Worm (Caenorhabditis elegans) whole organism, late embryonic: ENCODE data around the gene cogc-4.

Experiments
- C08G9.2 ChIP-seq: sonication (generic microtip); optimal IDR thresholded peaks from 2 replicates; lab custom pipeline; 2016; ENCODE audit warnings: mild to moderate bottlenecking, missing genetic modification characterization, moderate library complexity, missing compliant biosample characterization
- C38D4.7 ChIP-seq: fragments of 200-800 bp; sonication (Bioruptor generic); optimal IDR thresholded peaks from 2 replicates; lab custom pipeline; 2018; ENCODE audit warnings: mild to moderate bottlenecking, missing genetic modification characterization, moderate library complexity, missing compliant biosample characterization
- F13H6.1 ChIP-seq: sonication (generic microtip); optimal IDR thresholded peaks from 2 replicates; lab custom pipeline; 2016; ENCODE audit warnings: missing genetic modification characterization, missing compliant biosample characterization
- K09A11.1 ChIP-seq: sonication (generic microtip); optimal IDR thresholded peaks from 2 replicates; lab custom pipeline; 2017; ENCODE audit warnings: antibody characterized with exemption, mild to moderate bottlenecking, missing genetic modification characterization, missing compliant biosample characterization; ENCODE audit not compliant: insufficient read depth
- T23F11.4 ChIP-seq: fragments of 200-800 bp; sonication (Bioruptor generic); optimal IDR thresholded peaks from 2 replicates; lab custom pipeline; 2018; ENCODE audit warnings: mild to moderate bottlenecking, missing genetic modification characterization, missing compliant biosample characterization
- Y22D7AL.16 ChIP-seq: sonication (generic microtip); optimal IDR thresholded peaks from 2 replicates; lab custom pipeline; 2016; ENCODE audit warnings: missing genetic modification characterization, missing compliant biosample characterization
- ahr-1 ChIP-seq: sonication (generic microtip); optimal IDR thresholded peaks from 2 replicates; lab custom pipeline; 2016; ENCODE audit warnings: missing genetic modification characterization, missing compliant biosample characterization
- ama-1 ChIP-seq: fragments of 150-350 bp; optimal IDR thresholded peaks from 2 replicates; lab custom pipeline; 2014
- ceh-18 ChIP-seq: sonication (generic microtip); optimal IDR thresholded peaks from 2 replicates; lab custom pipeline; 2016; ENCODE audit warnings: missing genetic modification characterization, missing compliant biosample characterization
- ceh-2 ChIP-seq: sonication (generic microtip); optimal IDR thresholded peaks from 2 replicates; lab custom pipeline; 2016; ENCODE audit warnings: missing genotype, missing genetic modification characterization, missing compliant biosample characterization
- ceh-22 ChIP-seq: sonication (generic microtip); optimal IDR thresholded peaks from 2 replicates; lab custom pipeline; 2017; ENCODE audit warnings: missing biosample characterization, missing genetic modification characterization
- ceh-24 ChIP-seq: sonication (generic microtip); optimal IDR thresholded peaks from 2 replicates; lab custom pipeline; 2016; ENCODE audit warnings: mild to moderate bottlenecking, missing genetic modification characterization, missing compliant biosample characterization
- ceh-31 ChIP-seq: sonication (generic microtip); optimal IDR thresholded peaks from 2 replicates; lab custom pipeline; 2016; ENCODE audit warnings: missing genetic modification characterization, missing compliant biosample characterization
- ceh-34 ChIP-seq: sonication (generic microtip); optimal IDR thresholded peaks from 2 replicates; lab custom pipeline; 2016; ENCODE audit warnings: mild to moderate bottlenecking, missing genetic modification characterization, missing compliant biosample characterization
- ceh-45 ChIP-seq: fragments of 200-800 bp; sonication (Bioruptor generic); IDR thresholded peaks from 2 replicates; pipeline ENCODE4 v1.3.6; 2022; ENCODE audit warnings: missing genetic modification reagents, missing genetic modification characterization, missing compliant biosample characterization
- ceh-6 ChIP-seq: fragments of 200-800 bp; sonication (Bioruptor generic); optimal IDR thresholded peaks from 2 replicates; lab custom pipeline; 2018; ENCODE audit warnings: mild to moderate bottlenecking, missing genetic modification characterization, missing compliant biosample characterization
- che-1 ChIP-seq: sonication (generic microtip); optimal IDR thresholded peaks from 2 replicates; lab custom pipeline; 2016; ENCODE audit warnings: mild to moderate bottlenecking, missing genetic modification characterization, missing compliant biosample characterization
- dve-1 ChIP-seq: sonication (generic microtip); optimal IDR thresholded peaks from 2 replicates; lab custom pipeline; 2017; ENCODE audit warnings: antibody characterized with exemption, mild to moderate bottlenecking, missing genetic modification characterization, missing compliant biosample characterization
- elt-4 ChIP-seq: sonication (generic microtip); optimal IDR thresholded peaks from 2 replicates; lab custom pipeline; 2016; ENCODE audit warnings: missing genetic modification characterization, missing compliant biosample characterization
- ets-4 ChIP-seq: sonication (generic microtip); optimal IDR thresholded peaks from 2 replicates; lab custom pipeline; 2016; ENCODE audit warnings: missing genetic modification characterization, missing compliant biosample characterization
- fkh-10 ChIP-seq: fragments of 150-350 bp; optimal IDR thresholded peaks from 2 replicates; lab custom pipeline; 2014; ENCODE audit warnings: missing biosample characterization, missing genetic modification reagents, missing genetic modification characterization
- hlh-13 ChIP-seq: fragments of 200-800 bp; sonication (Bioruptor generic); optimal IDR thresholded peaks from 2 replicates; lab custom pipeline; 2018; ENCODE audit warnings: mild to moderate bottlenecking, missing genetic modification characterization, missing compliant biosample characterization
- hlh-30 ChIP-seq: sonication (generic microtip); optimal IDR thresholded peaks from 2 replicates; lab custom pipeline; 2017; ENCODE audit warnings: antibody characterized with exemption, missing genetic modification characterization, missing compliant biosample characterization; ENCODE audit not compliant: insufficient read depth
- hlh-6 ChIP-seq: sonication (generic microtip); optimal IDR thresholded peaks from 2 replicates; lab custom pipeline; 2016; ENCODE audit warnings: missing genotype, missing genetic modification characterization, missing compliant biosample characterization
- lin-11 ChIP-seq: fragments of 200-800 bp; sonication (Bioruptor generic); optimal IDR thresholded peaks from 2 replicates; lab custom pipeline; 2018; ENCODE audit warnings: mild to moderate bottlenecking, missing genetic modification characterization, missing compliant biosample characterization
- nhr-11 ChIP-seq: fragments of 150-350 bp; optimal IDR thresholded peaks from 2 replicates; lab custom pipeline; 2014; ENCODE audit warnings: missing biosample characterization, missing genetic modification characterization
- npax-4 ChIP-seq: sonication (generic microtip); optimal IDR thresholded peaks from 2 replicates; lab custom pipeline; 2016; ENCODE audit warnings: missing genetic modification characterization, missing compliant biosample characterization
- pag-3 ChIP-seq: sonication (generic microtip); optimal IDR thresholded peaks from 2 replicates; lab custom pipeline; 2016; ENCODE audit warnings: missing compliant biosample characterization, missing genetic modification characterization, borderline replicate concordance
- pat-9 ChIP-seq: fragments of 200-800 bp; sonication (Bioruptor generic); optimal IDR thresholded peaks from 2 replicates; lab custom pipeline; 2018; ENCODE audit warnings: mild to moderate bottlenecking, missing genetic modification characterization, moderate library complexity, missing compliant biosample characterization
- pha-4 ChIP-seq: fragments of 150-350 bp; optimal IDR thresholded peaks from 2 replicates; lab custom pipeline; 2018; ENCODE audit warnings: missing biosample characterization, missing genetic modification reagents, missing genetic modification characterization
- pros-1 ChIP-seq: fragments of 150-350 bp; optimal IDR thresholded peaks from 2 replicates; lab custom pipeline; 2014; ENCODE audit warnings: missing biosample characterization, missing genetic modification reagents, missing genetic modification characterization
- sdc-2 ChIP-seq: sonication (generic microtip); optimal IDR thresholded peaks from 2 replicates; lab custom pipeline; 2016; ENCODE audit warnings: missing genotype, missing genetic modification characterization, missing compliant biosample characterization
- tbx-7 ChIP-seq: sonication (generic microtip); optimal IDR thresholded peaks from 2 replicates; lab custom pipeline; 2016; ENCODE audit warnings: missing genotype, missing genetic modification characterization, missing compliant biosample characterization
- unc-42 ChIP-seq: sonication (generic microtip); optimal IDR thresholded peaks from 2 replicates; lab custom pipeline; 2016; ENCODE audit warnings: missing genotype, missing genetic modification characterization, missing compliant biosample characterization
- unc-55 ChIP-seq: sonication (generic microtip); optimal IDR thresholded peaks from 2 replicates; lab custom pipeline; 2017; ENCODE audit warnings: missing biosample characterization, missing genetic modification reagents, missing genetic modification characterization
- zip-5 ChIP-seq: sonication (generic microtip); optimal IDR thresholded peaks from 2 replicates; lab custom pipeline; 2016; ENCODE audit warnings: missing genetic modification characterization, missing compliant biosample characterization
- ztf-16 ChIP-seq: sonication (generic microtip); optimal IDR thresholded peaks from 2 replicates; lab custom pipeline; 2017; ENCODE audit warnings: missing genetic modification characterization, missing compliant biosample characterization

Gene cogc-4

DNA sequence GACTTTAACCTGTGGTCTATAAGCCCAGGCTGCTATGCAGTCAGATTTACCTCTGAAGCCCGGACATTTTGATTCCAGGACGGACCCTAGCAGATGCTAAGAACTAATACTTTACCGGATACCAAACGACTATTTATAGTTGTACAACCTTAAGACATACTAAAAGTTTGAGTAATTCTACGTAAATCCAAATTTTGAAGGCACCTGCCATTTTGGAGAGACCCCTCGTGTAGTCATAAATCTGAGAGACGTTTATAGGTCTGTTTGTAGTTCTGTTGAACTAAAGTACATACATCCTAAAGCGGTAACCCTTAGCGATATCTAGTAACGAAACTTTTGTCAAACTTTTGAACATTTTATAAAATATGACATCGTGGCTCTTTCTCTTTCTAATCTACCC is 4.8 kb upstream of the cogc-4 start, which contains the start of gene F54D12.2:
Gene F54D12.2, plus strand, starts transcription at position 301 of the 400 bp plus-strand sequence.
- TF ChIP-seq sdc-2 (tag; lab: Kevin White, UChicago): no peak
- TF ChIP-seq ama-1 (lab: Kevin White, UChicago): no peak
- TF ChIP-seq K09A11.1 (tag; lab: Kevin White, UChicago): no peak
- no peak for TF ChIP-seq ztf-16
- TF ChIP-seq ceh-34 (tag; lab: Kevin White, UChicago): no peak
- no peak for TF ChIP-seq tbx-7 (tag; lab: Kevin White, UChicago)
- TF ChIP-seq hlh-13 (GFP tag; lab: Kevin White, UChicago): no peak
- TF ChIP-seq fkh-10: no peak
- no peak for TF ChIP-seq ceh-31 (tag; lab: Kevin White, UChicago)
- no peak for TF ChIP-seq pros-1 (tag; lab: Kevin White, UChicago)
- TF ChIP-seq Y22D7AL.16 (tag; lab: Kevin White, UChicago): no peak
- no peak for TF ChIP-seq unc-55 (GFP tag; lab: Kevin White, UChicago)
- no peak for TF ChIP-seq ets-4 (tag; lab: Kevin White, UChicago)
- TF ChIP-seq npax-4 (tag; lab: Kevin White, UChicago): no peak
- TF ChIP-seq pat-9 (tag; lab: Kevin White, UChicago): no peak
- no peak for TF ChIP-seq ceh-22 (tag; lab: Kevin White, UChicago)
- TF ChIP-seq F13H6.1 (tag; lab: Kevin White, UChicago): no peak

DNA sequence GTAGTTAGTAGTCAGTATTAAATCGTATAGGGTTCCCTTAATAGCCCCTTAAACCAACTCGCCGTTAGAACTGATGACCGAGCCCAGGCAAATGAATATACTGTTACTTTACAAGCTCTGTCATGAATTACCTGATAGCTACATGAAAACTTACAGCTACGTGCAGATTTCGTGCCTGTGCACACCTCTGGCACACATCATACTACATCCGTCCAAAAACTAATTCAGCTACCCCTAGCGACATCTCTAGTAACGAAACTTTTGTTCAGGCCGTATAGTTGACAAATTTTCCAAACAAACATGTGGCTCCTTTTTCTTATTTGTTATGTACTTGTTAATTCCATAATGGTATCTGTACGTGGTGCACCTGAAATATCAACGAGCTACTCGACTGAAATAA is 3.1 kb upstream of the cogc-4 start, which contains the start of gene F54D12.1:
Gene F54D12.1, plus strand, starts transcription at position 301 of the 400 bp plus-strand sequence.
- TF ChIP-seq ceh-24: no peak
- no peak for TF ChIP-seq fkh-10
- no peak for TF ChIP-seq elt-4
- no peak for TF ChIP-seq pag-3 (tag; lab: Kevin White, UChicago)
- TF ChIP-seq T23F11.4 (GFP tag; lab: Kevin White, UChicago): no peak
- TF ChIP-seq ama-1 (lab: Kevin White, UChicago): no peak

DNA sequence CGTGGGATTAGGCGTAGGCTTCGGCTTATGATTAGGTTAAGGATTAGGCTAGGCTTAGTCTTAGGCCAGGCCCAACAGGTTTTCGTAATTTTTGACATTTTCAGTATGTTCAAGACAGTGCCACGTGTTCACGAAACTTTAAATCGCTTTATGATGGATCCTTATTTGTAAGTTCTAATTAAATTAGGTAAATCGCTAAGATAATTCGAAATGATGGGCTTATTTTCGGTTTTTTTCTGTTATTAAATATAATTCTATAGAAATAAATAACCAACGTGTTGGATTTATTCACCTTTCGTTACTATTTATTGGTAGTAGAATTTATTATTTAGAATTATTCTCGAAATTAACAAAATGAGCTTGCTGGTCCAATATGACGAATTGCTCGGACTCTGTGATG is 1.8 kb upstream of the cogc-4 start, which contains the start of gene Y51H7C.8:
Gene Y51H7C.8, plus strand, starts transcription at position 301 of the 400 bp plus-strand sequence.
- TF ChIP-seq T23F11.4 (GFP tag; lab: Kevin White, UChicago): no peak
- TF ChIP-seq sdc-2 (tag; lab: Kevin White, UChicago): no peak
- no peak for TF ChIP-seq hlh-6 (tag; lab: Kevin White, UChicago)
- no peak for TF ChIP-seq che-1
- TF ChIP-seq ceh-22 (tag; lab: Kevin White, UChicago): no peak
- TF ChIP-seq ama-1 (lab: Kevin White, UChicago): no peak
- TF ChIP-seq ceh-2 (tag; lab: Kevin White, UChicago): no peak
- TF ChIP-seq hlh-13 (GFP tag; lab: Kevin White, UChicago): no peak
- TF ChIP-seq ahr-1 (tag; lab: Kevin White, UChicago): no peak
- no peak for TF ChIP-seq ceh-31 (tag; lab: Kevin White, UChicago)
- TF ChIP-seq dve-1: no peak
- no peak for TF ChIP-seq ceh-18
- no peak for TF ChIP-seq nhr-11 (tag; lab: Kevin White, UChicago)
- no peak for TF ChIP-seq zip-5 (tag; lab: Kevin White, UChicago)

DNA sequence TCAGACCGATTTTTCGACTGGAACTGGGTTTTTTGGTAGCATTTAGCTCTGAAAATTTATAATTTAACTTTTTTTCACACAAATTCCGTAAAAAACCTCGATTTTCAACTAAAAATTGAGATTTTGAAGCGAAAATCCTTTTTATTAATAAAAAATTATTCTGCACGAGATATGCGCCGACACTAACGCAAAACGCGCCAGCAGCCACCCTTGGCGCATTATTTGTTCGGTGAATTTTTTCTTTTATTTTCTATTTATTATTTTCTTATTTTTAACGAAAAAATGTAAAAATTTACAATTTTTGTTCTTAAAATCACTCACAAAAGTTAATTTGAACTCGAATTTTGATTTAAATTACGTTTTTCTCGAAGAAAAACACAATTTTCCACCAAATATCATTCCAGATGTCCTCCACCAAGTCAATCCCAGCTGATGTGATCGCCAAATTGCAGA is 1.0 kb upstream of the cogc-4 start, which contains the start of gene Y51H7C.7:
Gene Y51H7C.7, plus strand, starts transcription at position 403 of the 453 bp plus-strand sequence.
- TF ChIP-seq hlh-6 (tag; lab: Kevin White, UChicago) (no peak), lin-11 (no peak), C08G9.2 (tag; lab: Kevin White, UChicago) (no peak), C38D4.7 (GFP tag; lab: Kevin White, UChicago) (no peak), ceh-6 (no peak), unc-42 (tag; lab: Kevin White, UChicago) (no peak), ceh-24 (no peak), ceh-18 (no peak), ceh-45 (no peak), ceh-22 (tag; lab: Kevin White, UChicago) (no peak), hlh-30 (tag; lab: Kevin White, UChicago) (no peak), pha-4 (tag; lab: Kevin White, UChicago) (no peak), fkh-10 (no peak)
